Worm (Caenorhabditis elegans) whole organism, L1 larva: ENCODE results near the gene tab-1.
A peak's percentile ranks its signal among the peaks of the same experiment; 100 is the strongest.

ENCODE experiments used
- aha-1 ChIP-seq: fragments of 150-350 bp; optimal IDR thresholded peaks from 2 replicates; lab custom pipeline; 2014; ENCODE audit warnings: missing biosample characterization, missing genetic modification characterization
- alr-1 ChIP-seq: fragments of 200-800 bp; sonication (Bioruptor generic); optimal IDR thresholded peaks from 2 replicates; lab custom pipeline; 2018; ENCODE audit warnings: borderline replicate concordance, mild to moderate bottlenecking, missing genetic modification characterization, missing compliant biosample characterization
- aly-2 ChIP-seq: fragments of 150-350 bp; optimal IDR thresholded peaks from 2 replicates; lab custom pipeline; 2014; ENCODE audit warnings: missing biosample characterization, missing genetic modification characterization
- blmp-1 ChIP-seq: fragments of 150-350 bp; optimal IDR thresholded peaks from 2 replicates; lab custom pipeline; 2014; ENCODE audit warnings: missing biosample characterization, missing genetic modification characterization
- ceh-8 ChIP-seq: fragments of 200-800 bp; sonication (Bioruptor generic); optimal IDR thresholded peaks from 2 replicates; lab custom pipeline; 2018; ENCODE audit warnings: mild to moderate bottlenecking, missing genetic modification characterization, moderate library complexity, missing compliant biosample characterization
- ceh-82 ChIP-seq, 3 experiments: fragments of 150-350 bp in 1 of 3; sonication (generic microtip) in 2 of 3; optimal IDR thresholded peaks; 2 replicates each; lab custom pipeline; 2014 to 2017; ENCODE audit warnings: missing biosample characterization in 3 of 3, missing genetic modification characterization in 3 of 3
- ces-1 ChIP-seq: fragments of 150-350 bp; optimal IDR thresholded peaks from 2 replicates; lab custom pipeline; 2014; ENCODE audit warnings: missing biosample characterization, missing genetic modification reagents, missing genetic modification characterization
- efl-1 ChIP-seq, 4 experiments: fragments of 150-350 bp; optimal IDR thresholded peaks in 3 of 4; peaks in 1 of 4; 1 replicate in 1 of 4; 2 replicates in 3 of 4; lab custom pipeline; 2014; ENCODE audit warnings: missing biosample characterization in 2 of 4, missing genetic modification characterization in 2 of 4, missing genetic modification reagents in 2 of 4
- egl-13 ChIP-seq: sonication (generic microtip); optimal IDR thresholded peaks from 2 replicates; lab custom pipeline; 2016; ENCODE audit warnings: missing genotype, missing genetic modification reagents, missing genetic modification characterization, missing compliant biosample characterization
- egl-27 ChIP-seq, 2 experiments: fragments of 150-350 bp in 1 of 2; sonication (generic microtip); optimal IDR thresholded peaks; 3 replicates each; lab custom pipeline; 2017 to 2018; ENCODE audit warnings: missing biosample characterization in 2 of 2, missing genetic modification characterization in 2 of 2, missing genetic modification reagents in 2 of 2
- elt-2 ChIP-seq: sonication (generic microtip); optimal IDR thresholded peaks from 2 replicates; lab custom pipeline; 2016; ENCODE audit warnings: missing genetic modification characterization, mild to moderate bottlenecking, inconsistent platforms, missing compliant biosample characterization, missing genetic modification reagents
- ets-5 ChIP-seq: fragments of 200-800 bp; sonication (Bioruptor generic); IDR thresholded peaks from 2 replicates; pipeline ENCODE4 v1.3.6; 2022; ENCODE audit warnings: missing genetic modification characterization, missing compliant biosample characterization
- fkh-10 ChIP-seq: sonication (generic microtip); optimal IDR thresholded peaks from 2 replicates; lab custom pipeline; 2017; ENCODE audit warnings: missing biosample characterization, missing genetic modification reagents, missing genetic modification characterization
- fkh-4 ChIP-seq: sonication (generic microtip); optimal IDR thresholded peaks from 2 replicates; lab custom pipeline; 2016; ENCODE audit warnings: missing compliant biosample characterization, missing genetic modification characterization, borderline replicate concordance
- fkh-8 ChIP-seq: sonication (generic microtip); optimal IDR thresholded peaks from 2 replicates; lab custom pipeline; 2016; ENCODE audit warnings: mild to moderate bottlenecking, missing genetic modification characterization, missing compliant biosample characterization
- fos-1 ChIP-seq: fragments of 150-350 bp; optimal IDR thresholded peaks from 2 replicates; lab custom pipeline; 2014; ENCODE audit warnings: missing biosample characterization, missing genetic modification characterization
- grh-1 ChIP-seq: fragments of 200-800 bp; sonication (Bioruptor generic); IDR thresholded peaks from 2 replicates; pipeline ENCODE4 v1.3.6; 2022; ENCODE audit warnings: missing genetic modification reagents, missing genetic modification characterization, missing compliant biosample characterization
- hlh-17 ChIP-seq: fragments of 200-800 bp; sonication (Bioruptor generic); optimal IDR thresholded peaks from 2 replicates; lab custom pipeline; 2018; ENCODE audit warnings: missing genetic modification characterization, mild to moderate bottlenecking, missing compliant biosample characterization, moderate library complexity, borderline replicate concordance
- hpl-2 ChIP-seq: fragments of 150-350 bp; optimal IDR thresholded peaks from 2 replicates; lab custom pipeline; 2014; ENCODE audit warnings: missing biosample characterization, missing genetic modification reagents, missing genetic modification characterization
- irx-1 ChIP-seq: sonication (generic microtip); optimal IDR thresholded peaks from 2 replicates; lab custom pipeline; 2016; ENCODE audit warnings: missing genetic modification characterization, missing compliant biosample characterization
- jun-1 ChIP-seq: fragments of 150-350 bp; optimal IDR thresholded peaks from 2 replicates; lab custom pipeline; 2014; ENCODE audit warnings: missing biosample characterization, missing genetic modification reagents, missing genetic modification characterization
- lin-14 ChIP-seq: fragments of 200-800 bp; sonication (Bioruptor generic); optimal IDR thresholded peaks from 2 replicates; lab custom pipeline; 2018; ENCODE audit warnings: mild to moderate bottlenecking, missing genetic modification characterization, moderate library complexity, missing compliant biosample characterization
- lin-35 ChIP-seq, 2 experiments: fragments of 150-350 bp; optimal IDR thresholded peaks; 2 replicates each; lab custom pipeline; 2014; ENCODE audit warnings: missing biosample characterization in 2 of 2, missing genetic modification characterization in 2 of 2, missing genetic modification reagents in 2 of 2
- lin-39 ChIP-seq: fragments of 150-350 bp; optimal IDR thresholded peaks from 2 replicates; lab custom pipeline; 2014; ENCODE audit warnings: missing biosample characterization, missing genetic modification reagents, missing genetic modification characterization
- lir-3 ChIP-seq: sonication (generic microtip); optimal IDR thresholded peaks from 2 replicates; lab custom pipeline; 2016; ENCODE audit warnings: mild to moderate bottlenecking, missing genetic modification characterization, moderate library complexity, missing compliant biosample characterization; ENCODE audit not compliant: poor library complexity
- lsy-2 ChIP-seq, 2 experiments: fragments of 150-350 bp; optimal IDR thresholded peaks; 2 replicates each; lab custom pipeline; 2014; ENCODE audit warnings: missing biosample characterization in 2 of 2, missing genetic modification characterization in 2 of 2
- mab-9 ChIP-seq: fragments of 200-800 bp; sonication (Bioruptor generic); IDR thresholded peaks from 2 replicates; pipeline ENCODE4 v1.3.6; 2022; ENCODE audit warnings: missing genetic modification reagents, missing genetic modification characterization, missing compliant biosample characterization
- mep-1 ChIP-seq: fragments of 150-350 bp; optimal IDR thresholded peaks from 2 replicates; lab custom pipeline; 2014; ENCODE audit warnings: missing biosample characterization, missing genetic modification characterization
- nhr-11 ChIP-seq: fragments of 150-350 bp; optimal IDR thresholded peaks from 2 replicates; lab custom pipeline; 2014; ENCODE audit warnings: missing biosample characterization, missing genetic modification characterization
- nhr-237 ChIP-seq: fragments of 150-350 bp; optimal IDR thresholded peaks from 2 replicates; lab custom pipeline; 2014; ENCODE audit warnings: missing biosample characterization, missing genetic modification characterization
- nhr-28 ChIP-seq: fragments of 150-350 bp; optimal IDR thresholded peaks from 2 replicates; lab custom pipeline; 2014; ENCODE audit warnings: missing biosample characterization, missing genetic modification characterization
- nhr-71 ChIP-seq: sonication (generic microtip); optimal IDR thresholded peaks from 2 replicates; lab custom pipeline; 2016; ENCODE audit warnings: mild to moderate bottlenecking, missing genetic modification characterization, moderate library complexity, missing compliant biosample characterization
- nhr-85 ChIP-seq: sonication (generic microtip); peaks from one replicate; lab custom pipeline; 2016; ENCODE audit warnings: missing genetic modification characterization, inconsistent platforms, missing compliant biosample characterization
- pqm-1 ChIP-seq: sonication (generic microtip); optimal IDR thresholded peaks from 3 replicates; lab custom pipeline; 2017; ENCODE audit warnings: missing biosample characterization, missing genetic modification characterization
- skn-1 ChIP-seq: fragments of 150-350 bp; optimal IDR thresholded peaks from 2 replicates; lab custom pipeline; 2014; ENCODE audit warnings: missing biosample characterization, missing genetic modification characterization
- snpc-4 ChIP-seq: fragments of 150-350 bp; optimal IDR thresholded peaks from 2 replicates; lab custom pipeline; 2014; ENCODE audit warnings: missing biosample characterization, missing genetic modification characterization
- snu-23 ChIP-seq: sonication (generic microtip); optimal IDR thresholded peaks from 2 replicates; lab custom pipeline; 2016; ENCODE audit warnings: missing genetic modification characterization, missing compliant biosample characterization
- sptf-1 ChIP-seq: fragments of 150-350 bp; optimal IDR thresholded peaks from 2 replicates; lab custom pipeline; 2014; ENCODE audit warnings: missing biosample characterization, missing genetic modification characterization
- sup-37 ChIP-seq: fragments of 200-800 bp; sonication (Bioruptor generic); optimal IDR thresholded peaks from 2 replicates; lab custom pipeline; 2018; ENCODE audit warnings: mild to moderate bottlenecking, missing genetic modification characterization, missing compliant biosample characterization
- swsn-7 ChIP-seq: sonication (generic microtip); optimal IDR thresholded peaks from 2 replicates; lab custom pipeline; 2016; ENCODE audit warnings: missing genetic modification characterization, missing compliant biosample characterization
- tbx-2 ChIP-seq: sonication (generic microtip); optimal IDR thresholded peaks from 2 replicates; lab custom pipeline; 2016; ENCODE audit warnings: missing genetic modification characterization, missing compliant biosample characterization
- tlp-1 ChIP-seq: fragments of 150-350 bp; optimal IDR thresholded peaks from 2 replicates; lab custom pipeline; 2014; ENCODE audit warnings: missing biosample characterization, missing genetic modification characterization
- unc-30 ChIP-seq: sonication (generic microtip); optimal IDR thresholded peaks from 2 replicates; lab custom pipeline; 2017; ENCODE audit warnings: missing biosample characterization, missing genetic modification characterization
- unc-62 ChIP-seq: fragments of 150-350 bp; optimal IDR thresholded peaks from 2 replicates; lab custom pipeline; 2014; ENCODE audit warnings: missing biosample characterization, missing genetic modification reagents, missing genetic modification characterization
- unc-98 ChIP-seq: fragments of 200-800 bp; sonication (Bioruptor generic); IDR thresholded peaks from 2 replicates; pipeline ENCODE4 v1.3.6; 2022; ENCODE audit warnings: missing genetic modification characterization, missing compliant biosample characterization
- vab-15 ChIP-seq: sonication (generic microtip); optimal IDR thresholded peaks from 2 replicates; lab custom pipeline; 2017; ENCODE audit warnings: missing genotype, mild to moderate bottlenecking, missing genetic modification characterization, missing compliant biosample characterization
- zag-1 ChIP-seq: fragments of 150-350 bp; optimal IDR thresholded peaks from 2 replicates; lab custom pipeline; 2014; ENCODE audit warnings: missing biosample characterization, missing genetic modification characterization
- ztf-11 ChIP-seq, 2 experiments: sonication (generic microtip); optimal IDR thresholded peaks; 2 replicates each; lab custom pipeline; 2016 to 2017; ENCODE audit warnings: missing genetic modification characterization in 2 of 2, missing biosample characterization in 1 of 2, missing compliant biosample characterization in 1 of 2
- ztf-4 ChIP-seq: fragments of 150-350 bp; optimal IDR thresholded peaks from 2 replicates; lab custom pipeline; 2014; ENCODE audit warnings: missing biosample characterization, missing genetic modification characterization

tab-1 gene

DNA sequence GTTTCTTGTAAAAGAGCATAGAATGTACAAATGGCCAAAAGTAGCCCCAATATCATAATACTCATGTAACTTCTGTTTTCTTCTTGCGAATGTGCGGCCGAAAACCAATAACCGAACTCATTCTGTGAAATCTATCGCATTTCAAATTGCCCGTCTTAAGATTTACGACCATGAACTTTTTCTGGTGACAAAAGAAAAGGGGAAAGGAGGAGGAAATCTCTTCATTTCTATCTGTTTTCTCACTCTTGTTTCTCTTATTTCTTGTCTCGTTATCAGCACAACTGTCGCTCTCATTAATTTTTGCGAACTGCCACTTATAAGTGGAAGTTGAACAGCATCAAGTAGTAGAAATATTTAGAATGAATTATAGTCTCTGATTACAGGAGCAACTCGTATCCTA is 38.0 kb downstream of the tab-1 start (continued):
- TF ChIP-seq zag-1 (no peak), nhr-71 (peak; percentile 68), pqm-1 (tag; lab: Kevin White, UChicago) (no peak), blmp-1 (tag; lab: Kevin White, UChicago) (peak; percentile 95), sup-37 (GFP tag; lab: Kevin White, UChicago) (no peak), lin-14 (GFP tag; lab: Kevin White, UChicago) (peak; percentile 83), lsy-2 (tag; optimal IDR thresholded peaks at IDR 0.05; lab: Kevin White, UChicago) (peak in 1 of 2 experiments; percentile 52), swsn-7 (tag; lab: Kevin White, UChicago) (no peak), lin-35 (GFP tag; optimal IDR thresholded peaks at IDR 0.05; lab: Kevin White, UChicago) (no peak), tlp-1 (no peak), fkh-10 (no peak), ztf-4 (tag; lab: Kevin White, UChicago) (no peak), egl-13 (tag; lab: Kevin White, UChicago) (no peak), hlh-17 (GFP tag; lab: Kevin White, UChicago) (no peak), snpc-4 (no peak), elt-2 (no peak), egl-27 (tag; optimal IDR thresholded peaks at IDR 0.05; lab: Kevin White, UChicago) (no peak), nhr-237 (tag; lab: Kevin White, UChicago) (no peak), ces-1 (GFP tag; lab: Kevin White, UChicago) (no peak), ztf-11 (tag; optimal IDR thresholded peaks at IDR 0.05; lab: Kevin White, UChicago) (no peak), fkh-4 (tag; lab: Kevin White, UChicago) (no peak), snu-23 (GFP tag; lab: Kevin White, UChicago) (peak; percentile 18), vab-15 (tag; lab: Kevin White, UChicago) (no peak), efl-1 (optimal IDR thresholded peaks at IDR 0.05; lab: Kevin White, UChicago) (no peak), efl-1 (GFP tag; optimal IDR thresholded peaks at IDR 0.05 in 1 of 2; lab: Kevin White, UChicago) (no peak), nhr-85 (tag; lab: Kevin White, UChicago) (peak; percentile 82), mep-1 (tag; lab: Kevin White, UChicago) (peak; percentile 25), fkh-8 (tag; lab: Kevin White, UChicago) (no peak), nhr-28 (no peak)
- TF ChIP-seq, all 84 proteins: peak for 11

DNA sequence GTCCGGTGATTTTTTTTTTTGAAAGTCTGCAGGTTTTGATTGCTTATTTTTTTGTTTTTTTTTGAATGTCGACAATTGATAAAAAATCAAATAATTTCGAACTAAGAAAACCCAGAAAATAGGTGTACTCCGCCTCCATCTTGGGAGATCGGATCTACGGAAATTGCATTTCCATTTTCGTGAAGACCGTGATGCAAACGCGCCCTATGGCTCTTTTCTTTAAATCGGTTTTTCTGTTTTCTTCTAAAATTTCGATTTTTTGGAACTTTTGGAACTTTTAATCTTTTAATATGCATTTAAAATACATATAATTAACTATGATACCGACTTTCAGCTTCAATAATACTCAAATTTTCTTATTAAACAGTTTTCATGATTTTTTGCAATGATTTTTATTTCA is 38.9 kb downstream of the tab-1 start:
- TF ChIP-seq grh-1 (GFP tag; lab: Robert Waterston, UW), result no peak
- no peak for TF ChIP-seq fos-1
- no peak for TF ChIP-seq tbx-2 (tag; lab: Kevin White, UChicago)
- TF ChIP-seq blmp-1 (tag; lab: Kevin White, UChicago), result no peak
- TF ChIP-seq egl-13 (tag; lab: Kevin White, UChicago), result no peak
- TF ChIP-seq lin-14 (GFP tag; lab: Kevin White, UChicago), result no peak
- no peak for TF ChIP-seq nhr-71
- no peak for TF ChIP-seq nhr-11 (tag; lab: Kevin White, UChicago)
- no peak for TF ChIP-seq unc-30 (tag; lab: Kevin White, UChicago)
- no peak for TF ChIP-seq nhr-237 (tag; lab: Kevin White, UChicago)
- TF ChIP-seq aha-1, result no peak
- TF ChIP-seq lin-39 (tag; lab: Kevin White, UChicago), result no peak
- TF ChIP-seq pqm-1 (tag; lab: Kevin White, UChicago), result no peak

DNA sequence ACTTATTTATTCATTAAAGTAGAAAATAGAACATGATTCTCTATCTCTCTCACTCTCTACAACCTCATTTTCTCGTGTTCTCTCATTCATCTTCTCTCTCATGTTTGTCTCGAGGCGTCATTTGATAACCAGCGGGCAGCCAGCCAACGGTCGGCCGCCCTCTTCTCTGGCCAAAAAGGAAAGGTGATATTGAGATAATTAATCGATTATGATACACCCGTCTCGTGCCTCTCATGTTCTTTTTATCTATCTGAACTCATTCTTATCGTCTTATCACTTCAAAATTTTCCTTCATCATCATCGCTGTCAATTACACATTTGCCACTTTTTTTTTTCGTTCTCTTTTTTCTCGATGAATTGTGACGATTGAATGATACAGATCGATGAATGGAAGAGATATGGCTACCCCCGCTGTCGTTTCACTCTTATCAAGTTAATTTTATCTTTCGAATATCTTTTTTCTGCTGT is 39.6 kb downstream of the tab-1 start:
- TF ChIP-seq irx-1 (no peak), skn-1 (tag; lab: Kevin White, UChicago) (peak; percentile 35), hpl-2 (GFP tag; lab: Kevin White, UChicago) (no peak), ztf-4 (tag; lab: Kevin White, UChicago) (peak; percentile 40), mab-9 (no peak), unc-98 (GFP tag; lab: Robert Waterston, UW) (no peak), ceh-8 (GFP tag; lab: Kevin White, UChicago) (no peak), lin-35 (GFP tag; optimal IDR thresholded peaks at IDR 0.05; lab: Kevin White, UChicago) (peak in 1 of 2 experiments; percentile 69), fkh-4 (tag; lab: Kevin White, UChicago) (no peak), aly-2 (tag; lab: Kevin White, UChicago) (no peak), nhr-28 (no peak), sptf-1 (tag; lab: Kevin White, UChicago) (no peak), ceh-82 (tag; optimal IDR thresholded peaks at IDR 0.05; lab: Kevin White, UChicago) (peak in 2 of 3 experiments; percentile 7 to 14), alr-1 (tag; lab: Kevin White, UChicago) (no peak), lir-3 (peak; percentile 52), mep-1 (tag; lab: Kevin White, UChicago) (no peak), unc-62 (GFP tag; lab: Kevin White, UChicago) (no peak), jun-1 (tag; lab: Kevin White, UChicago) (peak; percentile 73), tlp-1 (peak; percentile 16), ets-5 (GFP tag; lab: Robert Waterston, UW) (no peak)
